Fruit fly (Drosophila melanogaster) whole organism, prepupa: ENCODE data around the gene CG6878.
A peak's percentile ranks its signal among the peaks of the same experiment; 100 is the strongest.

Experiments
- Blimp-1 ChIP-seq: fragments of 200-800 bp; sonication (Bioruptor generic); optimal IDR thresholded peaks from 3 replicates; lab custom pipeline; 2017; ENCODE audit warnings: missing biosample characterization, missing genetic modification characterization, mild to moderate bottlenecking, moderate library complexity, missing genetic modification reagents
- CG11294 ChIP-seq: fragments of 200-800 bp; sonication (Bioruptor generic); IDR thresholded peaks from 2 replicates; pipeline ENCODE4 v1.3.6; 2022; ENCODE audit warnings: missing biosample characterization, missing genetic modification characterization
- CG11762 ChIP-seq: fragments of 200-800 bp; sonication (Bioruptor generic); optimal IDR thresholded peaks from 3 replicates; lab custom pipeline; 2016; ENCODE audit warnings: missing biosample characterization, missing genetic modification characterization; ENCODE audit not compliant: insufficient read depth
- CG11902 ChIP-seq: fragments of 200-800 bp; sonication (Bioruptor generic); optimal IDR thresholded peaks from 3 replicates; lab custom pipeline; 2016; ENCODE audit warnings: missing biosample characterization, missing genetic modification characterization
- CG16779 ChIP-seq: fragments of 200-800 bp; sonication (Bioruptor generic); optimal IDR thresholded peaks from 3 replicates; lab custom pipeline; 2017; ENCODE audit warnings: missing biosample characterization, mild to moderate bottlenecking, missing genetic modification characterization
- CG6276 ChIP-seq: fragments of 200-800 bp; sonication (Bioruptor generic); optimal IDR thresholded peaks from 2 replicates; lab custom pipeline; 2017; ENCODE audit warnings: missing biosample characterization, mild to moderate bottlenecking, missing genetic modification characterization
- CG6808 ChIP-seq: fragments of 200-800 bp; sonication (Bioruptor generic); optimal IDR thresholded peaks from 3 replicates; lab custom pipeline; 2017; ENCODE audit warnings: missing biosample characterization, missing genetic modification characterization, mild to moderate bottlenecking, moderate library complexity, missing genetic modification reagents
- CG7368 ChIP-seq: fragments of 200-800 bp; sonication (Bioruptor generic); optimal IDR thresholded peaks from 3 replicates; lab custom pipeline; 2016; ENCODE audit warnings: missing biosample characterization, missing genetic modification characterization
- CG8319 ChIP-seq: fragments of 200-800 bp; sonication (Bioruptor generic); optimal IDR thresholded peaks from 3 replicates; lab custom pipeline; 2016; ENCODE audit warnings: missing biosample characterization, missing genetic modification characterization
- CG9139 ChIP-seq: fragments of 200-800 bp; sonication (Bioruptor generic); optimal IDR thresholded peaks from 3 replicates; lab custom pipeline; 2017; ENCODE audit warnings: missing biosample characterization, mild to moderate bottlenecking, missing genetic modification characterization
- Eip78C ChIP-seq: fragments of 200-800 bp; sonication (Bioruptor generic); peaks from one replicate; lab custom pipeline; 2016; ENCODE audit warnings: missing biosample characterization, missing genetic modification characterization
- Eip93F ChIP-seq: fragments of 200-800 bp; sonication (Bioruptor generic); optimal IDR thresholded peaks from 2 replicates; lab custom pipeline; 2016; ENCODE audit warnings: missing biosample characterization, mild to moderate bottlenecking, missing genetic modification characterization
- Gug ChIP-seq: fragments of 200-800 bp; sonication (Bioruptor generic); IDR thresholded peaks from 2 replicates; pipeline ENCODE4 v1.3.6; 2022; ENCODE audit warnings: missing biosample characterization, missing genetic modification characterization
- Hr38 ChIP-seq: sonication (Bioruptor generic); optimal IDR thresholded peaks from 2 replicates; lab custom pipeline; 2016; ENCODE audit warnings: missing biosample characterization, missing genetic modification characterization
- Hr39 ChIP-seq: fragments of 200-800 bp; sonication (Bioruptor generic); optimal IDR thresholded peaks from 2 replicates; lab custom pipeline; 2016; ENCODE audit warnings: missing biosample characterization, missing genetic modification characterization
- Hr4 ChIP-seq: fragments of 200-800 bp; sonication (Bioruptor generic); optimal IDR thresholded peaks from 3 replicates; lab custom pipeline; 2016; ENCODE audit warnings: missing biosample characterization, missing genetic modification characterization
- Met ChIP-seq: fragments of 200-800 bp; sonication (Bioruptor generic); optimal IDR thresholded peaks from 3 replicates; lab custom pipeline; 2016; ENCODE audit warnings: missing biosample characterization, missing genetic modification characterization
- Sox102F ChIP-seq: fragments of 200-800 bp; sonication (Bioruptor generic); optimal IDR thresholded peaks from 2 replicates; lab custom pipeline; 2016; ENCODE audit warnings: missing biosample characterization, mild to moderate bottlenecking, missing genetic modification characterization
- Sox14 ChIP-seq: fragments of 200-800 bp; sonication (Bioruptor generic); optimal IDR thresholded peaks from 3 replicates; lab custom pipeline; 2016; ENCODE audit warnings: missing biosample characterization, missing genetic modification characterization
- achi ChIP-seq: fragments of 200-800 bp; sonication (Bioruptor generic); optimal IDR thresholded peaks from 3 replicates; lab custom pipeline; 2016; ENCODE audit warnings: missing biosample characterization, missing genetic modification characterization
- cyc ChIP-seq: fragments of 200-800 bp; sonication (Bioruptor generic); optimal IDR thresholded peaks from 3 replicates; lab custom pipeline; 2016; ENCODE audit warnings: missing biosample characterization, missing genetic modification characterization
- dsx ChIP-seq: fragments of 200-800 bp; optimal IDR thresholded peaks from 3 replicates; lab custom pipeline; 2019; ENCODE audit warnings: missing biosample characterization, mild to moderate bottlenecking, missing genetic modification characterization, moderate library complexity; ENCODE audit not compliant: poor library complexity, severe bottlenecking
- eg ChIP-seq: fragments of 200-800 bp; sonication (Bioruptor generic); IDR thresholded peaks from 3 replicates; pipeline ENCODE4 v1.3.6; 2022; ENCODE audit warnings: missing biosample characterization, missing genetic modification characterization
- esn ChIP-seq: fragments of 200-800 bp; sonication (Bioruptor generic); optimal IDR thresholded peaks from 2 replicates; lab custom pipeline; 2016; ENCODE audit warnings: missing biosample characterization, mild to moderate bottlenecking, missing genetic modification characterization, moderate library complexity
- fd59A ChIP-seq: fragments of 200-800 bp; sonication (Bioruptor generic); optimal IDR thresholded peaks from 2 replicates; lab custom pipeline; 2017; ENCODE audit warnings: missing biosample characterization, mild to moderate bottlenecking, missing genetic modification characterization, missing genetic modification reagents
- fd85E ChIP-seq: fragments of 200-800 bp; sonication (Bioruptor generic); optimal IDR thresholded peaks from 3 replicates; lab custom pipeline; 2016; ENCODE audit warnings: missing biosample characterization, missing genetic modification characterization
- fkh ChIP-seq: fragments of 200-800 bp; sonication (Bioruptor generic); optimal IDR thresholded peaks from 3 replicates; lab custom pipeline; 2017; ENCODE audit warnings: missing biosample characterization, mild to moderate bottlenecking, missing genetic modification characterization, moderate library complexity
- lz ChIP-seq: fragments of 200-800 bp; sonication (Bioruptor generic); optimal IDR thresholded peaks from 3 replicates; lab custom pipeline; 2016; ENCODE audit warnings: missing biosample characterization, missing genetic modification characterization
- pdm3 ChIP-seq: fragments of 200-800 bp; sonication (Bioruptor generic); optimal IDR thresholded peaks from 3 replicates; lab custom pipeline; 2016; ENCODE audit warnings: missing biosample characterization, missing genetic modification characterization
- salr ChIP-seq, 2 experiments: fragments of 200-800 bp; sonication (Bioruptor generic); optimal IDR thresholded peaks; 3 replicates each; lab custom pipeline; 2016 to 2018; ENCODE audit warnings: missing biosample characterization in 2 of 2, missing genetic modification characterization in 2 of 2, mild to moderate bottlenecking in 1 of 2
- spab ChIP-seq: fragments of 200-800 bp; sonication (Bioruptor generic); optimal IDR thresholded peaks from 2 replicates; lab custom pipeline; 2017; ENCODE audit warnings: missing biosample characterization, mild to moderate bottlenecking, missing genetic modification characterization, missing genetic modification reagents
- svp ChIP-seq: fragments of 200-800 bp; sonication (Bioruptor generic); peaks from one replicate; lab custom pipeline; 2016; ENCODE audit warnings: missing biosample characterization, missing genetic modification characterization
- topi ChIP-seq: fragments of 200-800 bp; sonication (Bioruptor generic); optimal IDR thresholded peaks from 3 replicates; lab custom pipeline; 2016; ENCODE audit warnings: missing biosample characterization, missing genetic modification characterization
- vri ChIP-seq: fragments of 200-800 bp; sonication (Bioruptor generic); optimal IDR thresholded peaks from 3 replicates; lab custom pipeline; 2016; ENCODE audit warnings: missing biosample characterization, mild to moderate bottlenecking, missing genetic modification characterization

Gene CG6878

dm6 chr3L:15196711-15197320 lies 35.2 kb downstream of the CG6878 start (continued):
- no peak for TF ChIP-seq Eip93F (GFP tag; lab: Kevin White, UChicago)
- TF ChIP-seq esn: peak; percentile 44

DNA sequence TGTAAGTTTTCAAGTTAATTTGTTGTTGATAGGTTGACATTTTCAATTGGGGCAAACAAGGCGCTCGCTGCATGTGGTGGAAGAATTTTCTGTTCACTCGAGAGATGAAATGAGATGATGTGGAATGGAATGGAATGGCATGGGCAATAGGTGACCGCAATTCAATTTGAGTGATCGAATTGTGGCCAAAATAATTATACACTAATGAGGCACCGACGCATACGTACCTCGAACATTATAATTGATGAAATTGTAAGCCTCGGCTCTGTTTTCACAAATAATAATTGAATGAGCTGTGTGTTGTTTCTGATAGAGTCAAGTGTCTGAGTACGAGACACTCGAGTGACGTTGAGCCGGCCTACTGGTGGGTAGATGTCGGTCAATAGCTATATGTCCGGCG lies 36.4 kb downstream of the CG6878 start:
- TF ChIP-seq dsx (GFP tag; lab: Kevin White, UChicago): no peak
- no peak for TF ChIP-seq CG6808 (GFP tag; lab: Kevin White, UChicago)
- no peak for TF ChIP-seq Sox14
- TF ChIP-seq Sox102F (GFP tag; lab: Kevin White, UChicago): no peak
- no peak for TF ChIP-seq Hr38
- no peak for TF ChIP-seq CG11902 (GFP tag; lab: Kevin White, UChicago)
- TF ChIP-seq achi (GFP tag; lab: Kevin White, UChicago): no peak
- no peak for TF ChIP-seq eg
- TF ChIP-seq fd59A: no peak
- no peak for TF ChIP-seq topi (GFP tag; lab: Kevin White, UChicago)
- TF ChIP-seq cyc (GFP tag; lab: Kevin White, UChicago): no peak
- no peak for TF ChIP-seq CG11762
- no peak for TF ChIP-seq pdm3 (GFP tag; lab: Kevin White, UChicago)
- no peak for TF ChIP-seq CG16779 (tag; lab: Kevin White, UChicago)
- no peak for TF ChIP-seq CG9139 (GFP tag; lab: Kevin White, UChicago)
- no peak for TF ChIP-seq CG6276
- no peak for TF ChIP-seq spab (GFP tag; lab: Kevin White, UChicago)
- no peak for TF ChIP-seq salr (GFP tag; optimal IDR thresholded peaks at IDR 0.05; lab: Kevin White, UChicago)

DNA sequence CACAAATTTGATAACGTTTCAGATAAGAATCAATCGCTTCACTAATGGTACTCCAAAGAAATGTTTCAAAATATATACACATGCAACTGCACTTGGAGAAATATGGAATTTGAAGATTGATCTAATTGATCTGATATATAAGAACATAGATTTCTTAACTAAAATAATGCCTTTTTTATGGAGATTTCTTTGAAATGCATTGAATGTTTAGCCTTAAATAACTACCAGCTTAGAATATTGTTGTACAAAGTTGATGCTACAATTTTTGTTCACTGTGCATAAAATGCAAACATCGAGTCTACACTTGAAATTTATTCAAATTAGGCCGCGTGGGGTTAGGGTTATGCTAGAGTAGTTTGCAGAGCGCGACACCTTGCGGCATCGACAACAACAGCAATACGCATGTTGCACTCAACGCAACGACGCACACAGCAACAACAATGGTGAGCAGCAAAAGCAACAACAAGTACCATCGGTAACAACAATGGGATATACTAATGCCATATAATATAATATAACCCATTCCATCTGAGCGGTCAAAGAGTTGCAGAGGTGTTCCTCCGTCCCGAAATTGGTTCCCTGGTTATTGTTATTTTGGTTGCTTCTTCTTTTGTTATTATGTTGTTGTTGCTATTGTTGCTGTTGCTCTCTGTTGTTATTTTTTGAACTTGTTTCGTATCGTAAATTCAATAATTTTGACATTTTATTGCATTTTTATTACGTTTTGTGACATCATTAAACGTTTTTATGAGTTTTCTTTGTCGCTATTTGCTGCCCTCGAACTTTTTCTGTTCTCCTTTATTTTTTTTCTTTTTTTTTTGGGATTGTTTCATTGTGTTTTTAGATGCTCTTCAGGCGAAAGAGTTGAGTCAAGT lies 37.8 kb downstream of the CG6878 start:
- TF ChIP-seq CG7368 (GFP tag; lab: Kevin White, UChicago) (no peak), Met (GFP tag; lab: Kevin White, UChicago) (peak; percentile 1), Eip78C (peak; percentile 30), lz (GFP tag; lab: Kevin White, UChicago) (no peak)

dm6 chr3L:15200280-15200987 lies 38.8 kb downstream of the CG6878 start:
- TF ChIP-seq CG9139 (GFP tag; lab: Kevin White, UChicago) (no peak), Eip78C (peak; percentile 1), svp (GFP tag; lab: Kevin White, UChicago) (peak; percentile 56)
- TF ChIP-seq, all 60 proteins: peak for 2

dm6 chr3L:15201351-15201750 lies 39.7 kb downstream of the CG6878 start:
- TF ChIP-seq Eip78C (no peak), Hr39 (GFP tag; lab: Kevin White, UChicago) (no peak), Hr4 (GFP tag; lab: Kevin White, UChicago) (no peak), CG8319 (GFP tag; lab: Kevin White, UChicago) (no peak), CG6276 (no peak), Gug (no peak), fkh (no peak), fd59A (no peak), Blimp-1 (GFP tag; lab: Kevin White, UChicago) (no peak), eg (no peak), cyc (GFP tag; lab: Kevin White, UChicago) (no peak), vri (GFP tag; lab: Kevin White, UChicago) (no peak), fd85E (GFP tag; lab: Kevin White, UChicago) (no peak), CG9139 (GFP tag; lab: Kevin White, UChicago) (no peak), pdm3 (GFP tag; lab: Kevin White, UChicago) (no peak), CG11294 (GFP tag; lab: Robert Waterston, UW) (no peak)
